Fruit fly (Drosophila melanogaster): ENCODE data around the gene CG14540.

The CG14540 gene

DNA sequence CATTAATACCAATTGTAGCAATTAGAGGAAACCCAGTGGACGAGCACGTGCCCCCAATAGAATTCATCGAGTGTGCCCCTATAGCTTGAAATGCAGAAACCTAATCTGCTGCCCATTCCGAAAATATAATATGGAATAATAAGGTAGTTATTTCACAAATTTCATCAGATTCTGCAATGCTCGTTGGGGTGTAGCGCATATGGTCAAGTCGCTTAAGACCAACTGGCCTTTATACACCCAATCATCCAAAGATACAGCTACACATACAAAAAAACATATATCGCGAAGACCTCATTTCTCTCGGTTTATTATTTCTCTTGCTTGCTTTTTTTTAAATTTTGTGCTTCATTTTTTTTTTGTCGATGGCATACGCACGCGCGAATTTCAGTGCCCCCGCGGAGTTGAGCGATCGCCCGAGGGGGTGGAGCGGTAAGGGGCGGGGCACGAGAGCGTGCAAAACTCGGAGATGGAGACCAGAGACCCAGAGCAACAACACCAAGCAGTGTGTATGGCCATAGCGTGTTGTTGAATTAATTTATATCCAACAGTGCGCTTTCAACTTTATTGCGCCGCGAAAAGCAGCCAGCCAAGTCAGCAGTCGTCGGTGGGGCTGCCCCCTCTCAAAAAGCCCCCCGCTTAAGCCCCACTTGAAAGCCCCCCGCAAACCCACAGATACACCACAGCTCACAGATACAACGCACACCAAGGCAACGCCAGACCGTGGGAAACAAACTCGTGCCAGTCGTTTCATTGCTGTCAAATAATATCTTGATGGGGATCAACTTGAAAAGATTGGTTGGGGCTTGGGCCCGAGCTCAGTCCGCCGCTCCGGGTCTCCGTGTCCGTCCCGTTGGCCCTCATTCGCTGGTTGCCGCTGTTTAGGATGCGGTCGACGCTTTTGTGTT lies 49.1 kb downstream of the CG14540 start (continued):
- TF ChIP-seq CG13775 (GFP tag; optimal IDR thresholded peaks at IDR 0.05) (no peak), grn (GFP tag; optimal IDR thresholded peaks at IDR 0.05) (peak; percentile 93), crol (GFP tag; IDR thresholded peaks at IDR 0.05) (peak; percentile 98), CG17328 (GFP tag; IDR thresholded peaks at IDR 0.05) (no peak), Camta (GFP tag; optimal IDR thresholded peaks at IDR 0.05) (no peak), CG15696 (tag; optimal IDR thresholded peaks at IDR 0.05) (no peak), rib (GFP tag; IDR thresholded peaks at IDR 0.05) (peak; percentile 84), unc-4 (GFP tag; IDR thresholded peaks at IDR 0.05; ENCODE audit: partially characterized antibody) (no peak), gsb (GFP tag; IDR thresholded peaks at IDR 0.05) (no peak), fru (optimal IDR thresholded peaks at IDR 0.05) (no peak), Bteb2 (GFP tag; optimal IDR thresholded peaks at IDR 0.05) (no peak), CG10274 (GFP tag; optimal IDR thresholded peaks at IDR 0.05) (peak; percentile 69), gfzf (GFP tag; optimal IDR thresholded peaks at IDR 0.05) (no peak), run (tag; optimal IDR thresholded peaks at IDR 0.05) (no peak), CG10431 (GFP tag; optimal IDR thresholded peaks at IDR 0.05) (no peak), CG13296 (GFP tag; optimal IDR thresholded peaks at IDR 0.05) (no peak), CG11398 (GFP tag; optimal IDR thresholded peaks at IDR 0.05) (no peak), tna (GFP tag; IDR thresholded peaks at IDR 0.05; ENCODE audit: partially characterized antibody) (0 out of 2 replicates have a peak, but pooled peaks have one; percentile 33), CG12391 (tag; optimal IDR thresholded peaks at IDR 0.05) (no peak), CG5245 (GFP tag; optimal IDR thresholded peaks at IDR 0.05) (no peak), CG4730 (GFP tag; IDR thresholded peaks at IDR 0.05) (no peak), CG33213 (GFP tag; optimal IDR thresholded peaks at IDR 0.05) (no peak), Ada2b (GFP tag; IDR thresholded peaks at IDR 0.05) (no peak), Mes4 (GFP tag; optimal IDR thresholded peaks at IDR 0.05) (no peak), dysf (GFP tag; IDR thresholded peaks at IDR 0.05) (0 out of 3 replicates have a peak, but pooled peaks have one; percentile 26), CG5953 (GFP tag; IDR thresholded peaks at IDR 0.05) (no peak), CG6689 (GFP tag; IDR thresholded peaks at IDR 0.05) (no peak), CG13624 (GFP tag; optimal IDR thresholded peaks at IDR 0.05) (peak; percentile 16), CG15011 (GFP tag; optimal IDR thresholded peaks at IDR 0.05) (no peak), CG1832 (GFP tag; optimal IDR thresholded peaks at IDR 0.05) (peak; percentile 4), Hmr (GFP tag; optimal IDR thresholded peaks at IDR 0.05) (no peak), cwo (GFP tag; optimal IDR thresholded peaks at IDR 0.05) (peak; percentile 79), CG9727 (GFP tag; optimal IDR thresholded peaks at IDR 0.05) (no peak), CG14441 (GFP tag; IDR thresholded peaks at IDR 0.05) (peak; percentile 22; the same call in 1 of the 2 replicates), sima (GFP tag; optimal IDR thresholded peaks at IDR 0.05) (no peak), D19A (tag; optimal IDR thresholded peaks at IDR 0.05) (no peak), abd-A (tag; optimal IDR thresholded peaks at IDR 0.05) (peak; percentile 87), CG2875 (GFP tag; optimal IDR thresholded peaks at IDR 0.05) (no peak), lbe (GFP tag; optimal IDR thresholded peaks at IDR 0.05) (peak; percentile 13), wek (GFP tag; optimal IDR thresholded peaks at IDR 0.05) (no peak), CG8478 (optimal IDR thresholded peaks at IDR 0.05) (no peak), chinmo (GFP tag; IDR thresholded peaks at IDR 0.05; ENCODE audit: partially characterized antibody) (peak; percentile 98), ab (GFP tag; optimal IDR thresholded peaks at IDR 0.05) (no peak), CG43689 (GFP tag; IDR thresholded peaks at IDR 0.05) (no peak), CG16813 (GFP tag; IDR thresholded peaks at IDR 0.05; ENCODE audit: partially characterized antibody) (0 out of 3 replicates have a peak, but pooled peaks have one; percentile 34), dmrt11E (tag; optimal IDR thresholded peaks at IDR 0.05) (no peak), tll (GFP tag; optimal IDR thresholded peaks at IDR 0.05) (no peak), fd102C (GFP tag; optimal IDR thresholded peaks at IDR 0.05) (no peak), lab (GFP tag; optimal IDR thresholded peaks at IDR 0.05) (peak; percentile 28)
